Worm (Caenorhabditis elegans) whole organism, late embryonic: ENCODE data around the gene lat-1.

Experiments used
- F13H6.1 ChIP-seq: sonication (generic microtip); optimal IDR thresholded peaks from 2 replicates; lab custom pipeline; 2016; ENCODE audit warnings: missing genetic modification characterization, missing compliant biosample characterization
- K02D7.2 ChIP-seq: sonication (generic microtip); optimal IDR thresholded peaks from 2 replicates; lab custom pipeline; 2017; ENCODE audit warnings: mild to moderate bottlenecking, missing genetic modification characterization, missing compliant biosample characterization
- K09A11.1 ChIP-seq: sonication (generic microtip); optimal IDR thresholded peaks from 2 replicates; lab custom pipeline; 2017; ENCODE audit warnings: antibody characterized with exemption, mild to moderate bottlenecking, missing genetic modification characterization, missing compliant biosample characterization; ENCODE audit not compliant: insufficient read depth
- ahr-1 ChIP-seq: sonication (generic microtip); optimal IDR thresholded peaks from 2 replicates; lab custom pipeline; 2016; ENCODE audit warnings: missing genetic modification characterization, missing compliant biosample characterization
- ceh-18 ChIP-seq: sonication (generic microtip); optimal IDR thresholded peaks from 2 replicates; lab custom pipeline; 2016; ENCODE audit warnings: missing genetic modification characterization, missing compliant biosample characterization
- ceh-19 ChIP-seq: fragments of 200-800 bp; sonication (Bioruptor generic); optimal IDR thresholded peaks from 2 replicates; lab custom pipeline; 2018; ENCODE audit warnings: mild to moderate bottlenecking, missing genetic modification characterization, missing compliant biosample characterization
- ceh-2 ChIP-seq: sonication (generic microtip); optimal IDR thresholded peaks from 2 replicates; lab custom pipeline; 2016; ENCODE audit warnings: missing genotype, missing genetic modification characterization, missing compliant biosample characterization
- ceh-30 ChIP-seq: fragments of 150-350 bp; optimal IDR thresholded peaks from 2 replicates; lab custom pipeline; 2014; ENCODE audit warnings: missing biosample characterization, missing genetic modification characterization
- ceh-31 ChIP-seq: sonication (generic microtip); optimal IDR thresholded peaks from 2 replicates; lab custom pipeline; 2016; ENCODE audit warnings: missing genetic modification characterization, missing compliant biosample characterization
- ceh-34 ChIP-seq: sonication (generic microtip); optimal IDR thresholded peaks from 2 replicates; lab custom pipeline; 2016; ENCODE audit warnings: mild to moderate bottlenecking, missing genetic modification characterization, missing compliant biosample characterization
- ceh-48 ChIP-seq: sonication (generic microtip); optimal IDR thresholded peaks from 2 replicates; lab custom pipeline; 2016; ENCODE audit warnings: missing genetic modification characterization, inconsistent platforms, missing compliant biosample characterization
- dmd-4 ChIP-seq: sonication (generic microtip); optimal IDR thresholded peaks from 2 replicates; lab custom pipeline; 2016; ENCODE audit warnings: borderline replicate concordance, missing genetic modification characterization, missing compliant biosample characterization
- dve-1 ChIP-seq: sonication (generic microtip); optimal IDR thresholded peaks from 2 replicates; lab custom pipeline; 2017; ENCODE audit warnings: antibody characterized with exemption, mild to moderate bottlenecking, missing genetic modification characterization, missing compliant biosample characterization
- elt-2 ChIP-seq: sonication (generic microtip); optimal IDR thresholded peaks from 2 replicates; lab custom pipeline; 2016; ENCODE audit warnings: missing genetic modification reagents, missing genetic modification characterization, missing compliant biosample characterization
- elt-4 ChIP-seq: sonication (generic microtip); optimal IDR thresholded peaks from 2 replicates; lab custom pipeline; 2016; ENCODE audit warnings: missing genetic modification characterization, missing compliant biosample characterization
- eyg-1 ChIP-seq: sonication (generic microtip); optimal IDR thresholded peaks from 2 replicates; lab custom pipeline; 2016; ENCODE audit warnings: missing genotype, missing genetic modification characterization, missing compliant biosample characterization
- fax-1 ChIP-seq: sonication (generic microtip); optimal IDR thresholded peaks from 2 replicates; lab custom pipeline; 2016; ENCODE audit warnings: missing genotype, missing genetic modification characterization, missing compliant biosample characterization
- fkh-6 ChIP-seq: sonication (generic microtip); optimal IDR thresholded peaks from 2 replicates; lab custom pipeline; 2016; ENCODE audit warnings: missing genetic modification characterization, missing compliant biosample characterization
- hlh-13 ChIP-seq: fragments of 200-800 bp; sonication (Bioruptor generic); optimal IDR thresholded peaks from 2 replicates; lab custom pipeline; 2018; ENCODE audit warnings: mild to moderate bottlenecking, missing genetic modification characterization, missing compliant biosample characterization
- hlh-30 ChIP-seq: sonication (generic microtip); optimal IDR thresholded peaks from 2 replicates; lab custom pipeline; 2017; ENCODE audit warnings: antibody characterized with exemption, missing genetic modification characterization, missing compliant biosample characterization; ENCODE audit not compliant: insufficient read depth
- hlh-8 ChIP-seq: sonication (generic microtip); optimal IDR thresholded peaks from 2 replicates; lab custom pipeline; 2016; ENCODE audit warnings: missing genotype, missing genetic modification characterization, missing compliant biosample characterization
- lim-6 ChIP-seq: sonication (generic microtip); optimal IDR thresholded peaks from 2 replicates; lab custom pipeline; 2016; ENCODE audit warnings: missing genetic modification characterization, missing compliant biosample characterization
- madf-2 ChIP-seq: sonication (generic microtip); optimal IDR thresholded peaks from 2 replicates; lab custom pipeline; 2017; ENCODE audit warnings: missing genetic modification characterization, missing compliant biosample characterization
- mec-3 ChIP-seq: sonication (generic microtip); optimal IDR thresholded peaks from 2 replicates; lab custom pipeline; 2016; ENCODE audit warnings: borderline replicate concordance, missing genetic modification characterization, missing compliant biosample characterization
- nfya-1 ChIP-seq: sonication (generic microtip); optimal IDR thresholded peaks from 2 replicates; lab custom pipeline; 2017; ENCODE audit warnings: missing genetic modification characterization, mild to moderate bottlenecking, missing compliant biosample characterization, antibody characterized with exemption, moderate library complexity
- odd-2 ChIP-seq: sonication (generic microtip); optimal IDR thresholded peaks from 2 replicates; lab custom pipeline; 2017; ENCODE audit warnings: antibody characterized with exemption, mild to moderate bottlenecking, missing genetic modification characterization, missing compliant biosample characterization
- pax-1 ChIP-seq: fragments of 150-350 bp; optimal IDR thresholded peaks from 2 replicates; lab custom pipeline; 2014; ENCODE audit warnings: missing biosample characterization, missing genetic modification characterization
- pqm-1 ChIP-seq: sonication (generic microtip); optimal IDR thresholded peaks from 2 replicates; lab custom pipeline; 2016; ENCODE audit warnings: missing genetic modification characterization, missing compliant biosample characterization
- pros-1 ChIP-seq: fragments of 150-350 bp; optimal IDR thresholded peaks from 2 replicates; lab custom pipeline; 2014; ENCODE audit warnings: missing biosample characterization, missing genetic modification reagents, missing genetic modification characterization
- ref-2 ChIP-seq: sonication (generic microtip); optimal IDR thresholded peaks from 2 replicates; lab custom pipeline; 2016; ENCODE audit warnings: missing genetic modification characterization, missing compliant biosample characterization
- sox-2 ChIP-seq: fragments of 200-800 bp; sonication (Bioruptor generic); IDR thresholded peaks from 2 replicates; pipeline ENCODE4 v1.3.6; 2022; ENCODE audit warnings: missing genetic modification reagents, missing genetic modification characterization, missing compliant biosample characterization
- syd-9 ChIP-seq: sonication (generic microtip); optimal IDR thresholded peaks from 2 replicates; lab custom pipeline; 2016; ENCODE audit warnings: mild to moderate bottlenecking, missing genetic modification characterization, moderate library complexity, missing compliant biosample characterization
- unc-3 ChIP-seq, 2 experiments: fragments of 200-800 bp in 1 of 2; sonication (Bioruptor generic) in 1 of 2; sonication (generic microtip) in 1 of 2; conservative IDR thresholded peaks in 1 of 2; optimal IDR thresholded peaks in 1 of 2; 2 replicates each; pipeline versions ENCODE4 v1.3.6 to Lab custom; 2016 to 2022; ENCODE audit warnings: missing compliant biosample characterization in 2 of 2, missing genetic modification characterization in 2 of 2, missing genetic modification reagents in 1 of 2
- unc-42 ChIP-seq: sonication (generic microtip); optimal IDR thresholded peaks from 2 replicates; lab custom pipeline; 2016; ENCODE audit warnings: missing genotype, missing genetic modification characterization, missing compliant biosample characterization
- unc-55 ChIP-seq: sonication (generic microtip); optimal IDR thresholded peaks from 2 replicates; lab custom pipeline; 2017; ENCODE audit warnings: missing biosample characterization, missing genetic modification reagents, missing genetic modification characterization
- zip-5 ChIP-seq: sonication (generic microtip); optimal IDR thresholded peaks from 2 replicates; lab custom pipeline; 2016; ENCODE audit warnings: missing genetic modification characterization, missing compliant biosample characterization
- ztf-16 ChIP-seq: sonication (generic microtip); optimal IDR thresholded peaks from 2 replicates; lab custom pipeline; 2017; ENCODE audit warnings: missing genetic modification characterization, missing compliant biosample characterization

lat-1 gene

DNA sequence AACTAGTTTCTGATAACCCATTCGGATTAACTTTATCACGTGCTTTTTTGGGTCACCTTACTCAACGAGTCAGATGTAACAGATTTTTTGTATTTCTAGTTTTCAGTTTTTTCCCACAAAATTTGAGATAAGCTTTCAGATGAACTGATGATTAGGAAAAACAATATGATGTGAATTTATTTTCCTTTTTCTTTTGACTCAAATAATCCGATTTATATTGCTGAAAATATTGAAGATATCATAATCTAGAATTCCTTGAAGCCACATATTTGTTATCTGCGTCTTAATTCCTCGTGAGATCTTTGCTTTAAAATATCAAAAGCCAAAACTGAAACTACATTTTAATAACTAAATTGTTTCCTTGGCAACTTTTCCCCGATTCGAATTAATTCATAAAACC lies 20.0 kb downstream of the lat-1 start:
- TF ChIP-seq madf-2 (no peak), ref-2 (tag; lab: Kevin White, UChicago) (no peak), eyg-1 (tag; lab: Kevin White, UChicago) (no peak), hlh-30 (tag; lab: Kevin White, UChicago) (no peak), dmd-4 (tag; lab: Kevin White, UChicago) (no peak), sox-2 (GFP tag; lab: Robert Waterston, UW) (no peak), pqm-1 (no peak), ceh-34 (tag; lab: Kevin White, UChicago) (no peak), nfya-1 (tag; lab: Kevin White, UChicago) (no peak), K02D7.2 (tag; lab: Kevin White, UChicago) (no peak), lim-6 (tag; lab: Kevin White, UChicago) (no peak), ahr-1 (tag; lab: Kevin White, UChicago) (no peak), fkh-6 (tag; lab: Kevin White, UChicago) (no peak), elt-2 (tag; lab: Kevin White, UChicago) (no peak)
- TF ChIP-seq, all 69 proteins: peak for 0

- no peak for TF ChIP-seq dve-1 (tag; lab: Kevin White, UChicago)
- no peak for TF ChIP-seq dmd-4 (tag; lab: Kevin White, UChicago)
- no peak for TF ChIP-seq pros-1
- no peak for TF ChIP-seq ahr-1 (tag; lab: Kevin White, UChicago)
- no peak for TF ChIP-seq fax-1 (tag; lab: Kevin White, UChicago)
- no peak for TF ChIP-seq ztf-16 (tag; lab: Kevin White, UChicago)
- no peak for TF ChIP-seq F13H6.1
- TF ChIP-seq ref-2 (tag; lab: Kevin White, UChicago), result no peak
- no peak for TF ChIP-seq fkh-6 (tag; lab: Kevin White, UChicago)
- TF ChIP-seq odd-2, result no peak
- no peak for TF ChIP-seq ceh-31 (tag; lab: Kevin White, UChicago)
- TF ChIP-seq K09A11.1, result no peak
- no peak for TF ChIP-seq pax-1 (tag; lab: Kevin White, UChicago)
- TF ChIP-seq ceh-48 (tag; lab: Kevin White, UChicago), result no peak
- no peak for TF ChIP-seq hlh-8 (tag; lab: Kevin White, UChicago)
- TF ChIP-seq unc-55 (GFP tag; lab: Kevin White, UChicago), result no peak
- no peak for TF ChIP-seq syd-9 (tag; lab: Kevin White, UChicago)
- no peak for TF ChIP-seq ceh-2 (tag; lab: Kevin White, UChicago)
Observed at ce11 chrII:8917339-8917738, 20.7 kb downstream of the lat-1 start.

ce11 chrII:8920315-8920714 lies 23.7 kb downstream of the lat-1 start:
- TF ChIP-seq ceh-18 (tag; lab: Kevin White, UChicago), result no peak
- TF ChIP-seq ceh-30, result no peak
- TF ChIP-seq elt-4 (tag; lab: Kevin White, UChicago), result no peak
- TF ChIP-seq zip-5 (tag; lab: Kevin White, UChicago), result no peak
- no peak for TF ChIP-seq ceh-19
- no peak for TF ChIP-seq mec-3 (tag; lab: Kevin White, UChicago)
- TF ChIP-seq hlh-13 (GFP tag; lab: Kevin White, UChicago), result no peak

DNA sequence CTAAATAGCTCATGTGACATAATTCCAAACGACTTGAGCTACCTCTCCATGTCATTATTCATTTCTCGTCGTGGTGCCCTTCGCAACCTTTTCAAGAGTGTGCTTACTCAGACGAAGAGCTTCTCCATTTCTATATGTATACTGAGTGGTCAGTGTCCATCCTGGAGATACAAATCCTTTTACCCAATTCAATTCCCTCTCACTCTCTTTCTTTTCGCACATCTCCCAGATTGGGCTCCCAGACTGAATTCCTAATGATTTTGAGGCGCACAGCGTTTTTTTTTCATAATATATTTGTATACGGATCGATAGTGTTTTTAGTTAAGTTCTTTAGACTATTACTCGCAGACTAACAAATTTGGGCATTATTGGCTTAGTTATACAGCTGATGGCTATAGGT lies 24.3 kb downstream of the lat-1 start:
- TF ChIP-seq unc-42 (peak; percentile 57), zip-5 (tag; lab: Kevin White, UChicago) (no peak), unc-3 (GFP tag; conservative IDR thresholded peaks at IDR 0.05; lab: Robert Waterston, UW) (no peak), unc-3 (tag; optimal IDR thresholded peaks at IDR 0.05; lab: Kevin White, UChicago) (no peak)
